Fruit fly (Drosophila melanogaster): ENCODE data around the gene CG43924.

CG43924 gene

DNA sequence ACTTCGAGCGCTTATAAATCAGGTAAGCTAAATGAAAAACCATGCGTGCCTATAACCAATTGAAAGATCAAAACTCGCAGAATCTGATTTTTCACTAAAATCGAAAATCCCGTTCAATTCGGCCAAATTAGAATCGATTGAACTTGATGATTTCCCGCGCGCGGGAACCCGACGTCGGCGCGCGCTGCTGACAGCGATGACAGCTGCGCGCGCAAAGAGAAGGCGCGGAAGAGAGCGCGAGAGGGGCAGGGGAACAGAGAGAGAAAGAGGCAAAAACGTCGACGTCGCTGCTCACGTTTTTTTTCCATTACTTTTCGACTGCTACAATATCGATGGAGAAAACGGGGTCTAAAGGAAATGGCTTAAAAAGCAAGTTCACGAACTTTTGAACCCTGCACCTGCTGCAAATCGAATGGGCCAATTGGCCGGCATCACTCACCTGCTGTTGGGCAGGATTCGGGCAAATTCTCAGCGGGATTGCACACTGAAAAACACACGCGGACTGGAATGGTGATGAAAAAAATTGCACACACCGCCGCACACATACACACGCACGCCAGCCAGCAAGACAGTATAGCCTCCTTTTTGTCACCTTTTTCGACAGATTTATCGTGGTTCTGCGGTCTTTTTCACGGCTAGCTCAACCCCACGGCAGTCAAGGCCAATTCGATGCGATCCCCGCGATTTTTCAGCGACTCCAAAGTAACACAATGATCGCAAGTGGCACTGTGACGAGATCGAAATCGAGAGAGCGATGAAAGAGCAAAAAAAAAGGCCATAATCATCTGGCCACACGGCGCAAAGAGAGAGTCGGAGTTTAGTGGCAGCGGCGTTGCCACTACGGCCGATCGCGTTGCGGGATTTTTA lies 36.7 kb upstream of the CG43924 start, which contains the start of gene CycE (continued):
- peak; percentile 30 for TF ChIP-seq yki (optimal IDR thresholded peaks at IDR 0.05)
- TF ChIP-seq pros (GFP tag; optimal IDR thresholded peaks at IDR 0.05): no peak
- TF ChIP-seq D19A (tag; optimal IDR thresholded peaks at IDR 0.05): no peak
- TF ChIP-seq kah (GFP tag; optimal IDR thresholded peaks at IDR 0.05): peak; percentile 63
- TF ChIP-seq HmgD (GFP tag; optimal IDR thresholded peaks at IDR 0.05): peak; percentile 28
- TF ChIP-seq toy (GFP tag; IDR thresholded peaks at IDR 0.05): 0 out of 2 replicates have a peak, but pooled peaks have one; percentile 8
- peak; percentile 91 for TF ChIP-seq Dp (GFP tag; optimal IDR thresholded peaks at IDR 0.05)
- TF ChIP-seq amos (GFP tag; IDR thresholded peaks at IDR 0.05; ENCODE audit: partially characterized antibody): 0 out of 2 replicates have a peak, but pooled peaks have one; percentile 21
- TF ChIP-seq CG5953 (GFP tag; IDR thresholded peaks at IDR 0.05): no peak
- TF ChIP-seq cg (GFP tag; optimal IDR thresholded peaks at IDR 0.05): peak; percentile 64
- TF ChIP-seq rib (GFP tag; IDR thresholded peaks at IDR 0.05): peak; percentile 51; the same call in 1 of the 2 replicates
- TF ChIP-seq CG13287 (GFP tag; IDR thresholded peaks at IDR 0.05; ENCODE audit: partially characterized antibody): peak; percentile 43
- peak; percentile 12 for TF ChIP-seq kni (GFP tag; optimal IDR thresholded peaks at IDR 0.05)
- no peak for TF ChIP-seq CG33557 (GFP tag; optimal IDR thresholded peaks at IDR 0.05)
- TF ChIP-seq Atf-2 (GFP tag; optimal IDR thresholded peaks at IDR 0.05): no peak
- TF ChIP-seq eve (GFP tag; optimal IDR thresholded peaks at IDR 0.05): no peak
- TF ChIP-seq Oaz (GFP tag; IDR thresholded peaks at IDR 0.05): no peak
- no peak for TF ChIP-seq CG5245 (GFP tag; optimal IDR thresholded peaks at IDR 0.05)
- no peak for TF ChIP-seq Dip2 (GFP tag; IDR thresholded peaks at IDR 0.05)
- TF ChIP-seq seq (GFP tag; IDR thresholded peaks at IDR 0.05): no peak
- no peak for TF ChIP-seq dm (GFP tag; optimal IDR thresholded peaks at IDR 0.05)
- TF ChIP-seq CG1024 (GFP tag; IDR thresholded peaks at IDR 0.05): no peak
- no peak for TF ChIP-seq danr (GFP tag; IDR thresholded peaks at IDR 0.05)
- peak; percentile 71 for TF ChIP-seq Myb (GFP tag; optimal IDR thresholded peaks at IDR 0.05)
- 0 out of 3 replicates have a peak, but pooled peaks have one; percentile 28 for TF ChIP-seq zfh1 (GFP tag; IDR thresholded peaks at IDR 0.05)
- no peak for TF ChIP-seq CG43689 (GFP tag; IDR thresholded peaks at IDR 0.05)
- no peak for TF ChIP-seq ac (GFP tag; optimal IDR thresholded peaks at IDR 0.05)
- TF ChIP-seq CG6854 (GFP tag; optimal IDR thresholded peaks at IDR 0.05): no peak
- peak; percentile 63; the same call in 1 of the 2 replicates for TF ChIP-seq CG6689 (GFP tag; IDR thresholded peaks at IDR 0.05)
- peak; percentile 61 for TF ChIP-seq Med (GFP tag)
- no peak for TF ChIP-seq CG7963 (GFP tag; IDR thresholded peaks at IDR 0.05; ENCODE audit: partially characterized antibody)
- TF ChIP-seq CG10431 (GFP tag; optimal IDR thresholded peaks at IDR 0.05): no peak
- TF ChIP-seq Nf-YA (GFP tag; IDR thresholded peaks at IDR 0.05): no peak
- TF ChIP-seq CG10147 (GFP tag; optimal IDR thresholded peaks at IDR 0.05): no peak
- no peak for TF ChIP-seq CG10543 (GFP tag; optimal IDR thresholded peaks at IDR 0.05)
- peak; percentile 4 for TF ChIP-seq stwl (tag; optimal IDR thresholded peaks at IDR 0.05)
- no peak for TF ChIP-seq dmrt99B (tag; optimal IDR thresholded peaks at IDR 0.05)
- TF ChIP-seq CG10565 (GFP tag; optimal IDR thresholded peaks at IDR 0.05): no peak
- peak; percentile 15 for TF ChIP-seq CG17186 (GFP tag; optimal IDR thresholded peaks at IDR 0.05)
- no peak for TF ChIP-seq CG2678 (tag; optimal IDR thresholded peaks at IDR 0.05)
- TF ChIP-seq CG14860 (GFP tag; IDR thresholded peaks at IDR 0.05; ENCODE audit: partially characterized antibody): no peak
- peak; percentile 92 for TF ChIP-seq E2f1 (GFP tag; IDR thresholded peaks at IDR 0.05)
- TF ChIP-seq Sry-δ (GFP tag; optimal IDR thresholded peaks at IDR 0.05): peak; percentile 9
- TF ChIP-seq nerfin-1 (tag; optimal IDR thresholded peaks at IDR 0.05): no peak
- TF ChIP-seq E2f2 (GFP tag; IDR thresholded peaks at IDR 0.05): peak; percentile 96; the same call in 1 of the 2 replicates
- peak; percentile 97 for TF ChIP-seq crol (GFP tag; IDR thresholded peaks at IDR 0.05)
- TF ChIP-seq jumu (GFP tag; optimal IDR thresholded peaks at IDR 0.05): no peak
- TF ChIP-seq CG15479 (GFP tag; optimal IDR thresholded peaks at IDR 0.05): peak; percentile 83
- no peak for TF ChIP-seq CG6791 (GFP tag; IDR thresholded peaks at IDR 0.05; ENCODE audit: partially characterized antibody)

All from whole organism, embryonic.